Worm (Caenorhabditis elegans) whole organism, midembryonic: ENCODE data around the gene F13E6.2.

Experiments
- T22C8.4 ChIP-seq: fragments of 200-800 bp; sonication (Bioruptor generic); IDR thresholded peaks from 2 replicates; pipeline ENCODE4 v1.3.6; 2022; ENCODE audit warnings: missing genetic modification characterization, missing compliant biosample characterization
- flt-1 ChIP-seq: fragments of 200-800 bp; sonication (Bioruptor generic); IDR thresholded peaks from 2 replicates; pipeline ENCODE4 v1.3.6; 2022; ENCODE audit warnings: missing genetic modification characterization, missing compliant biosample characterization
- klf-2 ChIP-seq: fragments of 200-800 bp; sonication (Bioruptor generic); conservative IDR thresholded peaks from 2 replicates; pipeline ENCODE4 v1.3.6; 2022; ENCODE audit warnings: missing genetic modification reagents, missing genetic modification characterization, missing compliant biosample characterization
- med-1 ChIP-seq: sonication (generic microtip); optimal IDR thresholded peaks from 2 replicates; lab custom pipeline; 2017; ENCODE audit warnings: missing genetic modification characterization, mild to moderate bottlenecking, missing compliant biosample characterization, antibody characterized with exemption, missing genetic modification reagents; ENCODE audit not compliant: insufficient read depth
- ref-1 ChIP-seq: fragments of 200-800 bp; sonication (Bioruptor generic); conservative IDR thresholded peaks from 2 replicates; pipeline ENCODE4 v1.3.6; 2022; ENCODE audit warnings: missing genetic modification reagents, missing genetic modification characterization, missing compliant biosample characterization

ce11 chrX:10628454-10628853 lies 45.6 kb downstream of the F13E6.2 start, which contains the start of gene M79.2:
- TF ChIP-seq med-1 (GFP tag; lab: Kevin White, UChicago) (no peak), T22C8.4 (GFP tag; lab: Robert Waterston, UW) (no peak), flt-1 (GFP tag; lab: Robert Waterston, UW) (no peak), ref-1 (GFP tag; lab: Robert Waterston, UW) (no peak), klf-2 (GFP tag; lab: Robert Waterston, UW) (no peak)
